Worm (Caenorhabditis elegans): ENCODE data around the gene npr-38.

DNA sequence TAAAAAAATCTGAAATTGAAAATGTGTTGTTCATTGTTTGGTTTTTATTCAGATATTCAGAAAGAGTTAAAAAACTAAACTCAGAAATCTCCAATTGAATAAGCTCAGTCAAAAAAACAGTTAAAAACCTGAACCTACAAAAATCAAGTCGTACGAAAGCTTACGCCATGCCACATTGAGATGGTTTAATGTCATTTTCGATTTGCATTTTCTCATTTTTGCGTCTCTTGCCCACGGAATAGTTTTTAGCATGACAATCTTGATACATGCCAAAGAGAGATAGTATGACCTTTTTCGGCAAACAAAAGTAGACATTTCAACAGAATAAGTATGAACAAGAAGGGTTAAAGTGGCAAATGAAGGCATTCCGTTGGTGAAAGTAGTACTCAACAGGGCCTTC, 30.5 kb upstream of the npr-38 start:
- TF ChIP-seq eyg-1 (tag; optimal IDR thresholded peaks at IDR 0.05) (no peak), lin-11 (tag; optimal IDR thresholded peaks at IDR 0.05) (no peak), pha-4 (tag; optimal IDR thresholded peaks at IDR 0.05) (no peak), nhr-11 (tag; optimal IDR thresholded peaks at IDR 0.05) (no peak), unc-86 (tag; optimal IDR thresholded peaks at IDR 0.05) (no peak), nfya-1 (tag; optimal IDR thresholded peaks at IDR 0.05) (no peak), sox-4 (tag; optimal IDR thresholded peaks at IDR 0.05) (no peak), gmeb-2 (tag; optimal IDR thresholded peaks at IDR 0.05) (no peak), fkh-10 (GFP tag; optimal IDR thresholded peaks at IDR 0.05) (no peak), ceh-9 (tag; optimal IDR thresholded peaks at IDR 0.05) (no peak), pros-1 (tag; optimal IDR thresholded peaks at IDR 0.05) (no peak), ets-4 (tag; optimal IDR thresholded peaks at IDR 0.05) (no peak), dmd-4 (tag; optimal IDR thresholded peaks at IDR 0.05; ENCODE audit: borderline replicate concordance) (no peak), ama-1 (optimal IDR thresholded peaks at IDR 0.05) (no peak)
